Worm (Caenorhabditis elegans): ENCODE results near the gene srz-6.

- TF ChIP-seq nhr-43 (tag; optimal IDR thresholded peaks at IDR 0.05; ENCODE audit: poor library complexity, severe bottlenecking) (no peak), unc-62 (GFP tag; optimal IDR thresholded peaks at IDR 0.05) (no peak), skn-1 (tag; optimal IDR thresholded peaks at IDR 0.05) (no peak)
Measured at ce11 chrII:12473406-12473805, 18.6 kb upstream of the srz-6 start, which contains the start of gene srg-17.
